Fruit fly (Drosophila melanogaster) whole organism, embryonic: ENCODE measurements around the gene CG32066.
A peak's percentile ranks its signal among the peaks of the same experiment; 100 is the strongest.

Experiments used
- ATbp ChIP-seq: fragments of 200-800 bp; sonication (Bioruptor generic); optimal IDR thresholded peaks from 2 replicates; lab custom pipeline; 2017; ENCODE audit warnings: missing biosample characterization, mild to moderate bottlenecking, missing genetic modification characterization, missing genetic modification reagents
- Ada2b ChIP-seq: fragments of 200-800 bp; sonication (Bioruptor generic); IDR thresholded peaks from 2 replicates; pipeline ENCODE4 v1.3.6; 2022; ENCODE audit warnings: missing biosample characterization, missing genetic modification characterization
- B-H1 ChIP-seq: fragments of 200-800 bp; sonication (Bioruptor generic); IDR thresholded peaks from 3 replicates; pipeline ENCODE4 v1.3.6; 2022; ENCODE audit warnings: missing biosample characterization, missing genetic modification characterization
- CG10209 ChIP-seq: fragments of 200-800 bp; sonication (Bioruptor generic); optimal IDR thresholded peaks from 3 replicates; lab custom pipeline; 2017; ENCODE audit warnings: missing biosample characterization, mild to moderate bottlenecking, missing genetic modification characterization, missing genetic modification reagents
- CG11093 ChIP-seq: fragments of 200-800 bp; sonication (Bioruptor generic); IDR thresholded peaks from 3 replicates; pipeline ENCODE4 v1.3.6; 2022; ENCODE audit warnings: missing biosample characterization, missing genetic modification characterization
- CG12071 ChIP-seq: fragments of 200-800 bp; sonication (Bioruptor generic); optimal IDR thresholded peaks from 3 replicates; lab custom pipeline; 2018; ENCODE audit warnings: missing biosample characterization, mild to moderate bottlenecking, missing genetic modification characterization
- CG12299 ChIP-seq: fragments of 200-800 bp; sonication (Bioruptor generic); optimal IDR thresholded peaks from 2 replicates; lab custom pipeline; 2018; ENCODE audit warnings: missing biosample characterization, mild to moderate bottlenecking, missing genetic modification characterization
- CG1529 ChIP-seq: fragments of 200-800 bp; sonication (Bioruptor generic); optimal IDR thresholded peaks from 3 replicates; lab custom pipeline; 2018; ENCODE audit warnings: missing biosample characterization, missing genetic modification characterization
- CG1602 ChIP-seq: fragments of 200-800 bp; sonication (Bioruptor generic); optimal IDR thresholded peaks from 3 replicates; lab custom pipeline; 2016; ENCODE audit warnings: missing biosample characterization, missing genetic modification characterization
- CG16863 ChIP-seq: fragments of 200-800 bp; sonication (Bioruptor generic); optimal IDR thresholded peaks from 3 replicates; lab custom pipeline; 2016; ENCODE audit warnings: missing biosample characterization, missing genetic modification characterization
- CG17328 ChIP-seq: fragments of 200-800 bp; sonication (Bioruptor generic); IDR thresholded peaks from 2 replicates; pipeline ENCODE4 v1.3.6; 2022; ENCODE audit warnings: missing biosample characterization, missing genetic modification characterization
- CG18764 ChIP-seq: fragments of 200-800 bp; sonication (Bioruptor generic); optimal IDR thresholded peaks from 3 replicates; lab custom pipeline; 2016; ENCODE audit warnings: missing biosample characterization, missing genetic modification characterization
- CG2116 ChIP-seq: fragments of 200-800 bp; sonication (Bioruptor generic); optimal IDR thresholded peaks from 3 replicates; lab custom pipeline; 2018; ENCODE audit warnings: missing biosample characterization, mild to moderate bottlenecking, missing genetic modification characterization
- CG31224 ChIP-seq: fragments of 200-800 bp; sonication (Bioruptor generic); IDR thresholded peaks from 2 replicates; pipeline ENCODE4 v1.3.6; 2022; ENCODE audit warnings: missing biosample characterization, missing genetic modification characterization
- CG3726 ChIP-seq: fragments of 200-800 bp; sonication (Bioruptor generic); IDR thresholded peaks from 3 replicates; pipeline ENCODE4, ENCODE4 v1.3.6; 2022; ENCODE audit warnings: missing biosample characterization, missing genetic modification characterization
- CG4424 ChIP-seq: fragments of 200-800 bp; sonication (Bioruptor generic); optimal IDR thresholded peaks from 3 replicates; lab custom pipeline; 2016; ENCODE audit warnings: missing biosample characterization, missing genetic modification characterization
- CG6765 ChIP-seq: fragments of 200-800 bp; sonication (Bioruptor generic); optimal IDR thresholded peaks from 3 replicates; lab custom pipeline; 2017; ENCODE audit warnings: missing biosample characterization, mild to moderate bottlenecking, missing genetic modification characterization
- CG7987 ChIP-seq: fragments of 200-800 bp; sonication (Bioruptor generic); optimal IDR thresholded peaks from 2 replicates; lab custom pipeline; 2018; ENCODE audit warnings: missing biosample characterization, mild to moderate bottlenecking, missing genetic modification characterization, moderate library complexity
- CG8944 ChIP-seq: fragments of 200-800 bp; sonication (Bioruptor generic); optimal IDR thresholded peaks from 3 replicates; lab custom pipeline; 2016; ENCODE audit warnings: missing biosample characterization, missing genetic modification characterization
- CG9437 ChIP-seq: fragments of 200-800 bp; sonication (Bioruptor generic); optimal IDR thresholded peaks from 2 replicates; lab custom pipeline; 2018; ENCODE audit warnings: missing biosample characterization, mild to moderate bottlenecking, missing genetic modification characterization
- CHES-1-like ChIP-seq: fragments of 200-800 bp; sonication (Bioruptor generic); optimal IDR thresholded peaks from 2 replicates; lab custom pipeline; 2016; ENCODE audit warnings: missing biosample characterization, missing genetic modification characterization
- Dbx ChIP-seq: fragments of 200-800 bp; sonication (Bioruptor generic); IDR thresholded peaks from 3 replicates; pipeline ENCODE4 v1.3.6; 2022; ENCODE audit warnings: missing biosample characterization, missing genetic modification characterization
- Dfd ChIP-seq, 2 experiments: fragments of >200 bp; optimal IDR thresholded peaks; 2 replicates each; lab custom pipeline; 2017; ENCODE audit warnings: missing biosample characterization in 2 of 2, missing genetic modification characterization in 2 of 2
- Dp ChIP-seq: fragments of 200-800 bp; sonication (Bioruptor generic); optimal IDR thresholded peaks from 2 replicates; lab custom pipeline; 2018; ENCODE audit warnings: missing biosample characterization, mild to moderate bottlenecking, missing genetic modification characterization, moderate library complexity
- HHEX ChIP-seq: fragments of 200-800 bp; sonication (Bioruptor generic); optimal IDR thresholded peaks from 3 replicates; lab custom pipeline; 2017; ENCODE audit warnings: missing biosample characterization, mild to moderate bottlenecking, missing genetic modification characterization, missing genetic modification reagents
- Lhr ChIP-seq: fragments of 200-800 bp; sonication (Bioruptor generic); optimal IDR thresholded peaks from 3 replicates; lab custom pipeline; 2017; ENCODE audit warnings: mild to moderate bottlenecking, missing biosample characterization, missing genetic modification reagents, missing genetic modification characterization
- Med ChIP-seq: fragments of 200-800 bp; sonication (Bioruptor generic); peaks from one replicate; lab custom pipeline; 2016; ENCODE audit warnings: missing biosample characterization, missing genetic modification characterization, mild to moderate bottlenecking, inconsistent platforms, moderate library complexity
- PHDP ChIP-seq: fragments of 200-800 bp; sonication (Bioruptor generic); optimal IDR thresholded peaks from 3 replicates; lab custom pipeline; 2018; ENCODE audit warnings: missing biosample characterization, mild to moderate bottlenecking, missing genetic modification characterization, moderate library complexity
- Ptx1 ChIP-seq: fragments of 200-800 bp; sonication (Bioruptor generic); IDR thresholded peaks from 2 replicates; pipeline ENCODE4 v1.3.6; 2022; ENCODE audit warnings: missing biosample characterization, missing genetic modification characterization
- Rfx ChIP-seq: fragments of 200-800 bp; sonication (Bioruptor generic); IDR thresholded peaks from 2 replicates; pipeline ENCODE4 v1.3.6; 2022; ENCODE audit warnings: missing biosample characterization, missing genetic modification characterization
- Xrp1 ChIP-seq: fragments of 200-800 bp; sonication (Bioruptor generic); IDR thresholded peaks from 2 replicates; pipeline ENCODE4 v1.3.6; 2022; ENCODE audit warnings: missing biosample characterization, missing genetic modification characterization
- crp ChIP-seq, 2 experiments: fragments of 200-800 bp; sonication (Bioruptor generic); optimal IDR thresholded peaks; 2 replicates in 1 of 2; 3 replicates in 1 of 2; lab custom pipeline; 2017; ENCODE audit warnings: missing biosample characterization in 2 of 2, missing genetic modification characterization in 2 of 2, mild to moderate bottlenecking in 1 of 2, moderate library complexity in 1 of 2
- disco-r ChIP-seq: fragments of 200-800 bp; sonication (Bioruptor generic); optimal IDR thresholded peaks from 2 replicates; lab custom pipeline; 2016; ENCODE audit warnings: missing biosample characterization, missing genetic modification characterization
- dm ChIP-seq: fragments of 200-800 bp; sonication (Bioruptor generic); optimal IDR thresholded peaks from 3 replicates; lab custom pipeline; 2016; ENCODE audit warnings: missing biosample characterization, missing genetic modification characterization
- en ChIP-seq: fragments of 200-800 bp; sonication (Bioruptor generic); optimal IDR thresholded peaks from 2 replicates; lab custom pipeline; 2016; ENCODE audit warnings: missing biosample characterization, missing genetic modification characterization
- fd3F ChIP-seq: fragments of 200-800 bp; sonication (Bioruptor generic); optimal IDR thresholded peaks from 2 replicates; lab custom pipeline; 2018; ENCODE audit warnings: missing biosample characterization, mild to moderate bottlenecking, missing genetic modification characterization, moderate library complexity
- gce ChIP-seq: fragments of 200-800 bp; sonication (Bioruptor generic); IDR thresholded peaks from 3 replicates; pipeline ENCODE4 v1.3.6; 2022; ENCODE audit warnings: missing biosample characterization, missing genetic modification characterization
- insv ChIP-seq, 2 experiments: fragments of 200-800 bp; sonication (Bioruptor generic); optimal IDR thresholded peaks; 3 replicates each; lab custom pipeline; 2016 to 2018; ENCODE audit warnings: missing biosample characterization in 2 of 2, missing genetic modification characterization in 2 of 2
- onecut ChIP-seq: fragments of 200-800 bp; sonication (Bioruptor generic); IDR thresholded peaks from 2 replicates; pipeline ENCODE4 v1.3.6; 2022; ENCODE audit warnings: missing biosample characterization, missing genetic modification characterization
- peb ChIP-seq: fragments of 200-800 bp; sonication (Bioruptor generic); IDR thresholded peaks from 2 replicates; pipeline ENCODE4 v1.3.6; 2022; ENCODE audit warnings: missing biosample characterization, missing genetic modification characterization
- phol ChIP-seq: fragments of 200-800 bp; sonication (Bioruptor generic); optimal IDR thresholded peaks from 3 replicates; lab custom pipeline; 2018; ENCODE audit warnings: missing biosample characterization, mild to moderate bottlenecking, missing genetic modification characterization, moderate library complexity
- psq ChIP-seq: fragments of 200-800 bp; sonication (Bioruptor generic); optimal IDR thresholded peaks from 2 replicates; lab custom pipeline; 2017; ENCODE audit warnings: missing biosample characterization, missing genetic modification characterization
- sens-2 ChIP-seq: fragments of 200-800 bp; sonication (Bioruptor generic); IDR thresholded peaks from 2 replicates; pipeline ENCODE4 v1.3.6; 2022; ENCODE audit warnings: missing biosample characterization, missing genetic modification characterization
- shn ChIP-seq: fragments of 200-800 bp; sonication (Bioruptor generic); optimal IDR thresholded peaks from 3 replicates; lab custom pipeline; 2016; ENCODE audit warnings: missing biosample characterization, missing genetic modification characterization
- sug ChIP-seq: fragments of 200-800 bp; optimal IDR thresholded peaks from 2 replicates; lab custom pipeline; 2019; ENCODE audit warnings: missing biosample characterization, mild to moderate bottlenecking, missing genetic modification characterization, moderate library complexity
- tin ChIP-seq: fragments of 200-800 bp; sonication (Bioruptor generic); optimal IDR thresholded peaks from 3 replicates; lab custom pipeline; 2016; ENCODE audit warnings: missing biosample characterization, missing genetic modification characterization
- tll ChIP-seq, 2 experiments: fragments of 200-800 bp in 1 of 2; fragments of >200 bp in 1 of 2; sonication (Bioruptor generic) in 1 of 2; optimal IDR thresholded peaks; 2 replicates each; lab custom pipeline; 2017 to 2019; ENCODE audit warnings: missing biosample characterization in 2 of 2, missing genetic modification characterization in 2 of 2, mild to moderate bottlenecking in 1 of 2, moderate library complexity in 1 of 2
- wor ChIP-seq: fragments of 200-800 bp; sonication (Bioruptor generic); IDR thresholded peaks from 2 replicates; pipeline ENCODE4 v1.3.6; 2022; ENCODE audit warnings: missing biosample characterization, missing genetic modification characterization
- zf30C ChIP-seq: fragments of 200-800 bp; sonication (Bioruptor generic); optimal IDR thresholded peaks from 3 replicates; lab custom pipeline; 2018; ENCODE audit warnings: missing biosample characterization, mild to moderate bottlenecking, missing genetic modification characterization

The CG32066 gene

dm6 chr3L:10679711-10680154 is 18.9 kb upstream of the CG32066 start (continued):
- TF ChIP-seq Dfd (GFP tag; optimal IDR thresholded peaks at IDR 0.05; lab: Kevin White, UChicago) (no peak), insv (GFP tag; optimal IDR thresholded peaks at IDR 0.05; lab: Kevin White, UChicago) (no peak), Xrp1 (GFP tag; lab: Robert Waterston, UW) (no peak), CG1602 (no peak), HHEX (GFP tag; lab: Kevin White, UChicago) (peak; percentile 36), CG11093 (GFP tag; lab: Robert Waterston, UW) (no peak), CG12299 (tag; lab: Kevin White, UChicago) (no peak)

- peak; percentile 91 for TF ChIP-seq Dbx
- peak; percentile 63 for TF ChIP-seq psq (GFP tag; lab: Kevin White, UChicago)
- peak in 1 of 2 experiments; percentile 63 for TF ChIP-seq crp (GFP tag; optimal IDR thresholded peaks at IDR 0.05; lab: Kevin White, UChicago)
- TF ChIP-seq Xrp1 (GFP tag; lab: Robert Waterston, UW), result peak; percentile 97
- peak in 1 of 2 experiments; percentile 79 for TF ChIP-seq tll (GFP tag; optimal IDR thresholded peaks at IDR 0.05; lab: Kevin White, UChicago)
- TF ChIP-seq CG1529 (GFP tag; lab: Kevin White, UChicago), result peak; percentile 91
- peak; percentile 88 for TF ChIP-seq B-H1 (GFP tag; lab: Robert Waterston, UW)
- TF ChIP-seq disco-r (GFP tag; lab: Kevin White, UChicago), result peak; percentile 91
- peak; percentile 95 for TF ChIP-seq peb
- peak; percentile 95 for TF ChIP-seq Ptx1 (GFP tag; lab: Robert Waterston, UW)
- peak; percentile 91 for TF ChIP-seq sug (tag; lab: Kevin White, UChicago)
- TF ChIP-seq tin (GFP tag; lab: Kevin White, UChicago), result peak; percentile 89
- TF ChIP-seq CG18764 (GFP tag; lab: Kevin White, UChicago), result peak; percentile 77
- peak; percentile 94 for TF ChIP-seq CG17328
- peak; percentile 88 for TF ChIP-seq CG31224 (GFP tag; lab: Robert Waterston, UW)
- peak; percentile 86 for TF ChIP-seq sens-2 (GFP tag; lab: Robert Waterston, UW)
- peak; percentile 87 for TF ChIP-seq CG12071 (GFP tag; lab: Kevin White, UChicago)
- TF ChIP-seq Lhr (GFP tag; lab: Kevin White, UChicago), result peak; percentile 80
- TF ChIP-seq wor (GFP tag; lab: Robert Waterston, UW), result peak; percentile 88
- peak; percentile 91 for TF ChIP-seq onecut
- TF ChIP-seq phol (tag; lab: Kevin White, UChicago), result peak; percentile 94
- peak; percentile 82 for TF ChIP-seq gce
- peak; percentile 72 for TF ChIP-seq CG2116 (GFP tag; lab: Kevin White, UChicago)
- peak; percentile 91 for TF ChIP-seq CG4424 (GFP tag; lab: Kevin White, UChicago)
- peak; percentile 95 for TF ChIP-seq ATbp
- peak; percentile 85 for TF ChIP-seq CG7987 (GFP tag; lab: Kevin White, UChicago)
- TF ChIP-seq CHES-1-like, result peak; percentile 90
- TF ChIP-seq zf30C (GFP tag; lab: Kevin White, UChicago), result no peak
- TF ChIP-seq Rfx (GFP tag; lab: Robert Waterston, UW), result peak; percentile 91
- TF ChIP-seq CG3726 (GFP tag; lab: Robert Waterston, UW), result peak; percentile 89; the same call in 1 of the 3 replicates
- peak; percentile 93 for TF ChIP-seq CG9437 (GFP tag; lab: Kevin White, UChicago)
- peak; percentile 86 for TF ChIP-seq fd3F (GFP tag; lab: Kevin White, UChicago)
- TF ChIP-seq Med, result peak; percentile 95
- TF ChIP-seq shn, result peak; percentile 79
- TF ChIP-seq dm, result peak; percentile 79
- TF ChIP-seq Ada2b (GFP tag; lab: Robert Waterston, UW), result peak; percentile 90
- TF ChIP-seq PHDP (tag; lab: Kevin White, UChicago), result peak; percentile 94
- TF ChIP-seq CG8944 (GFP tag; lab: Kevin White, UChicago), result peak; percentile 75
- peak; percentile 88 for TF ChIP-seq en
- TF ChIP-seq CG10209 (GFP tag; lab: Kevin White, UChicago), result peak; percentile 96
- TF ChIP-seq CG16863 (GFP tag; lab: Kevin White, UChicago), result peak; percentile 87
- TF ChIP-seq CG6765 (GFP tag; lab: Kevin White, UChicago), result peak; percentile 94
- peak; percentile 1 for TF ChIP-seq Dp
Measured at dm6 chr3L:10678545-10679067, 17.8 kb upstream of the CG32066 start.
